Worm (Caenorhabditis elegans) whole organism, L3 larva: ENCODE measurements around the gene C39E9.7.
A peak's percentile ranks its signal among the peaks of the same experiment; 100 is the strongest.

Source experiments
- R02D3.7 ChIP-seq: fragments of 150-350 bp; optimal IDR thresholded peaks from 2 replicates; lab custom pipeline; 2014; ENCODE audit warnings: missing biosample characterization, missing genetic modification characterization
- aly-2 ChIP-seq: fragments of 150-350 bp; optimal IDR thresholded peaks from 2 replicates; lab custom pipeline; 2014; ENCODE audit warnings: missing biosample characterization, missing genetic modification characterization
- ceh-28 ChIP-seq: fragments of 150-350 bp; optimal IDR thresholded peaks from 2 replicates; lab custom pipeline; 2014; ENCODE audit warnings: missing biosample characterization, missing genetic modification reagents, missing genetic modification characterization
- daf-12 ChIP-seq: fragments of 150-350 bp; optimal IDR thresholded peaks from 2 replicates; lab custom pipeline; 2014; ENCODE audit warnings: missing biosample characterization, missing genetic modification reagents, missing genetic modification characterization
- egl-27 ChIP-seq: sonication (generic microtip); optimal IDR thresholded peaks from 4 replicates; lab custom pipeline; 2017; ENCODE audit warnings: missing biosample characterization, missing genetic modification reagents, missing genetic modification characterization
- egl-5 ChIP-seq: fragments of 150-350 bp; optimal IDR thresholded peaks from 2 replicates; lab custom pipeline; 2017; ENCODE audit warnings: missing biosample characterization, missing genetic modification reagents, missing genetic modification characterization, inconsistent platforms
- elt-2 ChIP-seq: sonication (generic microtip); optimal IDR thresholded peaks from 2 replicates; lab custom pipeline; 2016; ENCODE audit warnings: missing genetic modification reagents, mild to moderate bottlenecking, missing genetic modification characterization, missing compliant biosample characterization
- elt-3 ChIP-seq, 3 experiments: fragments of 150-350 bp in 1 of 3; sonication (generic microtip) in 2 of 3; optimal IDR thresholded peaks; 2 replicates in 2 of 3; 4 replicates in 1 of 3; lab custom pipeline; 2014 to 2017; ENCODE audit warnings: missing biosample characterization in 3 of 3, missing genetic modification characterization in 3 of 3
- fkh-10 ChIP-seq: sonication (generic microtip); optimal IDR thresholded peaks from 2 replicates; lab custom pipeline; 2017; ENCODE audit warnings: missing biosample characterization, missing genetic modification reagents, missing genetic modification characterization
- fkh-2 ChIP-seq: fragments of 150-350 bp; optimal IDR thresholded peaks from 2 replicates; lab custom pipeline; 2014; ENCODE audit warnings: missing biosample characterization, missing genetic modification reagents, missing genetic modification characterization
- fos-1 ChIP-seq: fragments of 150-350 bp; optimal IDR thresholded peaks from 2 replicates; lab custom pipeline; 2014; ENCODE audit warnings: missing biosample characterization, missing genetic modification characterization
- hmg-11 ChIP-seq: sonication (generic microtip); optimal IDR thresholded peaks from 2 replicates; lab custom pipeline; 2016; ENCODE audit warnings: missing genetic modification characterization, missing compliant biosample characterization
- jun-1 ChIP-seq: fragments of 150-350 bp; optimal IDR thresholded peaks from 2 replicates; lab custom pipeline; 2014; ENCODE audit warnings: missing biosample characterization, missing genetic modification reagents, missing genetic modification characterization
- lin-15B ChIP-seq: fragments of 150-350 bp; optimal IDR thresholded peaks from 2 replicates; lab custom pipeline; 2014; ENCODE audit warnings: missing biosample characterization, missing genetic modification characterization
- lin-39 ChIP-seq: fragments of 150-350 bp; optimal IDR thresholded peaks from 2 replicates; lab custom pipeline; 2018; ENCODE audit warnings: missing biosample characterization, missing genetic modification reagents, missing genetic modification characterization
- lsy-12 ChIP-seq: sonication (generic microtip); optimal IDR thresholded peaks from 2 replicates; lab custom pipeline; 2016; ENCODE audit warnings: mild to moderate bottlenecking, missing genetic modification characterization, missing compliant biosample characterization
- mdl-1 ChIP-seq: fragments of 150-350 bp; optimal IDR thresholded peaks from 2 replicates; lab custom pipeline; 2014; ENCODE audit warnings: missing biosample characterization, missing genetic modification characterization
- nfya-1 ChIP-seq: sonication (generic microtip); optimal IDR thresholded peaks from 2 replicates; lab custom pipeline; 2017; ENCODE audit warnings: missing genetic modification characterization, mild to moderate bottlenecking, missing compliant biosample characterization, antibody characterized with exemption, moderate library complexity; ENCODE audit not compliant: insufficient read depth
- nhr-12 ChIP-seq: fragments of 150-350 bp; optimal IDR thresholded peaks from 2 replicates; lab custom pipeline; 2014; ENCODE audit warnings: missing biosample characterization, missing genetic modification characterization
- nhr-23 ChIP-seq: fragments of 150-350 bp; optimal IDR thresholded peaks from 2 replicates; lab custom pipeline; 2014; ENCODE audit warnings: missing biosample characterization, missing genetic modification reagents, missing genetic modification characterization
- nhr-25 ChIP-seq: sonication (generic microtip); optimal IDR thresholded peaks from 2 replicates; lab custom pipeline; 2017; ENCODE audit warnings: missing biosample characterization, missing genetic modification characterization
- nhr-43 ChIP-seq: sonication (generic microtip); optimal IDR thresholded peaks from 2 replicates; lab custom pipeline; 2016; ENCODE audit warnings: mild to moderate bottlenecking, missing genetic modification characterization, missing compliant biosample characterization; ENCODE audit not compliant: poor library complexity, severe bottlenecking
- nhr-67 ChIP-seq: fragments of 150-350 bp; optimal IDR thresholded peaks from 2 replicates; lab custom pipeline; 2014; ENCODE audit warnings: missing biosample characterization, missing genetic modification characterization
- pha-4 ChIP-seq: fragments of 150-350 bp; optimal IDR thresholded peaks from 2 replicates; lab custom pipeline; 2014; ENCODE audit warnings: missing biosample characterization, missing genetic modification reagents, missing genetic modification characterization
- pqm-1 ChIP-seq: fragments of 150-350 bp; optimal IDR thresholded peaks from 2 replicates; lab custom pipeline; 2017; ENCODE audit warnings: missing biosample characterization, missing genetic modification characterization, inconsistent platforms
- sea-2 ChIP-seq: fragments of 150-350 bp; sonication (generic microtip); optimal IDR thresholded peaks from 4 replicates; lab custom pipeline; 2014; ENCODE audit warnings: missing biosample characterization, missing genetic modification reagents, missing genetic modification characterization
- skn-1 ChIP-seq: fragments of 150-350 bp; optimal IDR thresholded peaks from 2 replicates; lab custom pipeline; 2014; ENCODE audit warnings: missing biosample characterization, missing genetic modification characterization
- snpc-4 ChIP-seq: fragments of 150-350 bp; optimal IDR thresholded peaks from 2 replicates; lab custom pipeline; 2014; ENCODE audit warnings: missing biosample characterization, missing genetic modification characterization
- tbx-2 ChIP-seq: sonication (generic microtip); optimal IDR thresholded peaks from 2 replicates; lab custom pipeline; 2016; ENCODE audit warnings: mild to moderate bottlenecking, missing genetic modification characterization, missing compliant biosample characterization
- unc-62 ChIP-seq: fragments of 150-350 bp; sonication (generic microtip); optimal IDR thresholded peaks from 4 replicates; lab custom pipeline; 2014; ENCODE audit warnings: missing biosample characterization, missing genetic modification reagents, missing genetic modification characterization
- zag-1 ChIP-seq: fragments of 150-350 bp; optimal IDR thresholded peaks from 2 replicates; lab custom pipeline; 2014; ENCODE audit warnings: missing biosample characterization, missing genetic modification characterization
- ztf-11 ChIP-seq: fragments of 150-350 bp; optimal IDR thresholded peaks from 2 replicates; lab custom pipeline; 2014; ENCODE audit warnings: missing biosample characterization, missing genetic modification characterization

C39E9.7 gene

ce11 chrIV:13096778-13097177 is 20.3 kb upstream of the C39E9.7 start:
- TF ChIP-seq ceh-28 (tag; lab: Kevin White, UChicago): no peak
- TF ChIP-seq aly-2 (tag; lab: Kevin White, UChicago): peak; percentile 30

ce11 chrIV:13095462-13095861 is 18.9 kb upstream of the C39E9.7 start, which contains the start of gene rfc-3:
rfc-3 (plus strand) TSS chrIV:13095762.
- TF ChIP-seq ceh-28 (tag; lab: Kevin White, UChicago) (no peak), daf-12 (tag; lab: Kevin White, UChicago) (no peak)

ce11 chrIV:13093677-13094076 is 17.2 kb upstream of the C39E9.7 start, which contains the start of the genes prcc-1 and C39E9.12:
prcc-1 (minus strand) TSS chrIV:13093795.
C39E9.12 (plus strand) TSS chrIV:13094007.
- TF ChIP-seq lin-15B (tag; lab: Kevin White, UChicago) (peak; percentile 91), elt-2 (tag; lab: Kevin White, UChicago) (peak; percentile 12), ceh-28 (tag; lab: Kevin White, UChicago) (peak; percentile 81), nhr-25 (tag; lab: Kevin White, UChicago) (peak; percentile 58), nhr-23 (tag; lab: Kevin White, UChicago) (peak; percentile 63), egl-5 (tag; lab: Kevin White, UChicago) (peak; percentile 29), mdl-1 (tag; lab: Kevin White, UChicago) (no peak), skn-1 (tag; lab: Kevin White, UChicago) (no peak), nhr-43 (tag; lab: Kevin White, UChicago) (peak; percentile 25), lin-39 (peak; percentile 45), nhr-12 (no peak), R02D3.7 (tag; lab: Kevin White, UChicago) (peak; percentile 16), pha-4 (tag; lab: Kevin White, UChicago) (peak; percentile 86), pqm-1 (peak; percentile 42), snpc-4 (tag; lab: Kevin White, UChicago) (peak; percentile 50), jun-1 (tag; lab: Kevin White, UChicago) (no peak)

- TF ChIP-seq sea-2: no peak
- TF ChIP-seq zag-1 (tag; lab: Kevin White, UChicago): no peak
- TF ChIP-seq fkh-2: no peak
- no peak for TF ChIP-seq nfya-1
Measured at ce11 chrIV:13090967-13091366, 14.4 kb upstream of the C39E9.7 start, which contains the start of gene col-132. col-132 (minus strand) TSS chrIV:13091067.

ce11 chrIV:13089671-13090242 is 13.2 kb upstream of the C39E9.7 start:
- TF ChIP-seq snpc-4 (tag; lab: Kevin White, UChicago) (no peak), sea-2 (no peak), elt-3 (tag; optimal IDR thresholded peaks at IDR 0.05; lab: Kevin White, UChicago) (no peak), lsy-12 (tag; lab: Kevin White, UChicago) (no peak), ceh-28 (tag; lab: Kevin White, UChicago) (no peak), nhr-67 (tag; lab: Kevin White, UChicago) (no peak), fos-1 (tag; lab: Kevin White, UChicago) (no peak), egl-27 (tag; lab: Kevin White, UChicago) (no peak), nhr-25 (tag; lab: Kevin White, UChicago) (no peak), fkh-2 (no peak), nhr-23 (tag; lab: Kevin White, UChicago) (no peak), jun-1 (tag; lab: Kevin White, UChicago) (no peak), lin-15B (tag; lab: Kevin White, UChicago) (no peak), tbx-2 (tag; lab: Kevin White, UChicago) (no peak), ztf-11 (no peak), fkh-10 (GFP tag; lab: Kevin White, UChicago) (no peak), nhr-43 (tag; lab: Kevin White, UChicago) (no peak), unc-62 (GFP tag; lab: Kevin White, UChicago) (no peak), skn-1 (tag; lab: Kevin White, UChicago) (no peak), hmg-11 (no peak)
